Worm (Caenorhabditis elegans): Measurements from ENCODE around the gene nadk-2.

- TF ChIP-seq him-1 (tag; optimal IDR thresholded peaks at IDR 0.05), result no peak
- no peak for TF ChIP-seq W03F9.2 (tag; optimal IDR thresholded peaks at IDR 0.05)
These were observed 27.0 kb downstream of the nadk-2 start for ce11 chrII:12076355-12076754.

All from whole organism, L4/young adult.